Worm (Caenorhabditis elegans): ENCODE data around the gene asm-1.

Gene asm-1

ce11 chrII:6891176-6891575 is 18.7 kb upstream of the asm-1 start (continued):
- 0 out of 2 replicates have a peak, but pooled peaks have one; percentile 49 for TF ChIP-seq Y75B8A.6 (GFP tag; IDR thresholded peaks at IDR 0.05)
- no peak for TF ChIP-seq lin-29 (GFP tag; IDR thresholded peaks at IDR 0.05)
- no peak for TF ChIP-seq Y5F2A.4 (GFP tag; optimal IDR thresholded peaks at IDR 0.05)
- no peak for TF ChIP-seq unc-130 (GFP tag; optimal IDR thresholded peaks at IDR 0.05)
- no peak for TF ChIP-seq R02D3.7 (tag; optimal IDR thresholded peaks at IDR 0.05)
- peak; percentile 17; the same call in 1 of the 2 replicates for TF ChIP-seq lin-38 (GFP tag; IDR thresholded peaks at IDR 0.05)
- no peak for TF ChIP-seq ceh-28 (tag; optimal IDR thresholded peaks at IDR 0.05)
- peak; percentile 43 for TF ChIP-seq rbr-2 (tag; optimal IDR thresholded peaks at IDR 0.05)
- TF ChIP-seq fkh-10 (GFP tag; optimal IDR thresholded peaks at IDR 0.05) = no peak
- no peak for TF ChIP-seq aly-2 (tag; optimal IDR thresholded peaks at IDR 0.05)
- TF ChIP-seq nhr-102 (tag; optimal IDR thresholded peaks at IDR 0.05) = peak; percentile 69
- no peak for TF ChIP-seq mxl-2 (GFP tag; conservative IDR thresholded peaks at IDR 0.05)
- TF ChIP-seq F49E8.2 (tag; optimal IDR thresholded peaks at IDR 0.05; ENCODE audit: borderline replicate concordance) = no peak
- peak; percentile 70 for TF ChIP-seq dve-1 (tag; optimal IDR thresholded peaks at IDR 0.05; ENCODE audit: insufficient read depth)
- TF ChIP-seq zip-2 (tag; optimal IDR thresholded peaks at IDR 0.05) = no peak
- TF ChIP-seq egl-27 (tag; optimal IDR thresholded peaks at IDR 0.05) = no peak
- TF ChIP-seq lin-1 (GFP tag; IDR thresholded peaks at IDR 0.05) = no peak
- peak; percentile 13; the same call in 1 of the 2 replicates for TF ChIP-seq nhr-42 (GFP tag; IDR thresholded peaks at IDR 0.05)
- TF ChIP-seq aha-1 (tag) = peak; percentile 99
- no peak for TF ChIP-seq tag-97 (GFP tag; IDR thresholded peaks at IDR 0.05)
- TF ChIP-seq pha-4 (GFP tag; IDR thresholded peaks at IDR 0.05) = no peak
- TF ChIP-seq pha-4 (tag; optimal IDR thresholded peaks at IDR 0.05) = no peak
- peak; percentile 73 for TF ChIP-seq nhr-10 (tag; optimal IDR thresholded peaks at IDR 0.05)
- TF ChIP-seq php-3 (GFP tag; IDR thresholded peaks at IDR 0.05) = no peak
- TF ChIP-seq lir-3 (tag; optimal IDR thresholded peaks at IDR 0.05) = no peak
- TF ChIP-seq mes-2 (tag; optimal IDR thresholded peaks at IDR 0.05; ENCODE audit: poor library complexity, severe bottlenecking) = peak; percentile 31
- no peak for TF ChIP-seq ztf-11 (tag; optimal IDR thresholded peaks at IDR 0.05)
- TF ChIP-seq dmd-9 (GFP tag; IDR thresholded peaks at IDR 0.05) = 0 out of 2 replicates have a peak, but pooled peaks have one; percentile 27
- peak; percentile 64 to 93 for TF ChIP-seq mdl-1 (tag; optimal IDR thresholded peaks at IDR 0.05)
- TF ChIP-seq hlh-11 (tag; optimal IDR thresholded peaks at IDR 0.05) = peak; percentile 91
- TF ChIP-seq Y105C5A.15 (GFP tag; IDR thresholded peaks at IDR 0.05) = 0 out of 2 replicates have a peak, but pooled peaks have one; percentile 55
- no peak for TF ChIP-seq nhr-6 (tag; optimal IDR thresholded peaks at IDR 0.05)
- no peak for TF ChIP-seq saeg-2 (GFP tag; IDR thresholded peaks at IDR 0.05)
- TF ChIP-seq daf-16 (GFP tag; optimal IDR thresholded peaks at IDR 0.05) = peak in 1 of 2 experiments; percentile 17
- TF ChIP-seq daf-16 (tag; optimal IDR thresholded peaks at IDR 0.05) = peak; percentile 26
- 0 out of 2 replicates have a peak, but pooled peaks have one; percentile 56 for TF ChIP-seq dmd-8 (GFP tag; IDR thresholded peaks at IDR 0.05)
- TF ChIP-seq snpc-4 (tag; optimal IDR thresholded peaks at IDR 0.05) = no peak
- no peak for TF ChIP-seq zfp-2 (tag; optimal IDR thresholded peaks at IDR 0.05)
- TF ChIP-seq nhr-48 (tag; optimal IDR thresholded peaks at IDR 0.05) = peak; percentile 53
- no peak for TF ChIP-seq arid-1 (GFP tag; conservative IDR thresholded peaks at IDR 0.05)
- TF ChIP-seq lsy-2 (tag; optimal IDR thresholded peaks at IDR 0.05) = peak in 1 of 2 experiments; percentile 54
- no peak for TF ChIP-seq F44E2.7 (GFP tag; IDR thresholded peaks at IDR 0.05)
- TF ChIP-seq ceh-32 (tag; optimal IDR thresholded peaks at IDR 0.05; ENCODE audit: poor library complexity) = no peak
- peak; percentile 71 for TF ChIP-seq dmd-6 (GFP tag; IDR thresholded peaks at IDR 0.05)
- 0 out of 2 replicates have a peak, but pooled peaks have one; percentile 46 for TF ChIP-seq T26A8.4 (GFP tag; IDR thresholded peaks at IDR 0.05)
- no peak for TF ChIP-seq Y48G9A.11 (GFP tag; IDR thresholded peaks at IDR 0.05)
- TF ChIP-seq jun-1 (tag; optimal IDR thresholded peaks at IDR 0.05) = no peak
- peak; percentile 79 for TF ChIP-seq set-16 (GFP tag; IDR thresholded peaks at IDR 0.05)
- no peak for TF ChIP-seq F26F4.8 (GFP tag; conservative IDR thresholded peaks at IDR 0.05)
- no peak for TF ChIP-seq zip-11 (GFP tag; IDR thresholded peaks at IDR 0.05)
- no peak for TF ChIP-seq attf-4 (tag; optimal IDR thresholded peaks at IDR 0.05)
- TF ChIP-seq hmg-1.1 (GFP tag; IDR thresholded peaks at IDR 0.05) = peak; percentile 66
